Fruit fly (Drosophila melanogaster): Measurements from ENCODE around the gene CG2260.
A peak's percentile ranks its signal among the peaks of the same experiment; 100 is the strongest.

CG2260 gene

DNA sequence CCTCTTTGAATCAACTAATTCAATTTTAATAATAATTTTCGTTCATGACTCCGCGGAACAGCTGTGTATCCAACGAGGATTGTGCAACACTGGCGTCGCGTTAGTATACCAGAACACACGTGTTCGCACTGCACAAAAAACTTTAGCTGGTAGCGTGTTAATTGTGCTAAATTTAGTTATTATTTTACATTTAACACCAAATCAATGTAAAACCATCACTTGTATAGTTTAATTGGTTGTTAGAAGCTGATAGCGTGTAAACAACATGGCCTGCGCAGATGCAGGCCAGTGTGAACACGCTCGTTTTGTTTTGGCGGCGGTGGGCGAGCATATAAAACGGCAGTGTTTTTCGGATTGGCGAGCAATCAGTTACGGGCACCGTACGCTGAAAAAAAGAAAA is 36.3 kb upstream of the CG2260 start, which contains the start of the genes Traf6 and GIIIspla2 (continued):
- TF ChIP-seq nerfin-1 (tag; optimal IDR thresholded peaks at IDR 0.05) (peak; percentile 48), Sin3A (optimal IDR thresholded peaks at IDR 0.05) (peak; percentile 75), CG10462 (GFP tag; optimal IDR thresholded peaks at IDR 0.05) (no peak), CG17912 (GFP tag; optimal IDR thresholded peaks at IDR 0.05) (peak; percentile 16), gro (GFP tag; optimal IDR thresholded peaks at IDR 0.05) (peak; percentile 51), CG6813 (GFP tag; optimal IDR thresholded peaks at IDR 0.05) (no peak), Ets97D (GFP tag; optimal IDR thresholded peaks at IDR 0.05) (peak; percentile 61), CG16815 (GFP tag; optimal IDR thresholded peaks at IDR 0.05) (peak; percentile 66), dan (GFP tag; IDR thresholded peaks at IDR 0.05) (no peak), her (GFP tag; optimal IDR thresholded peaks at IDR 0.05) (peak; percentile 48), Vsx1 (GFP tag; optimal IDR thresholded peaks at IDR 0.05) (no peak), wek (GFP tag; optimal IDR thresholded peaks at IDR 0.05) (peak; percentile 52), CG12104 (GFP tag; optimal IDR thresholded peaks at IDR 0.05) (peak; percentile 60), Myb (GFP tag; optimal IDR thresholded peaks at IDR 0.05) (peak; percentile 63), bowl (GFP tag; IDR thresholded peaks at IDR 0.05) (peak; percentile 53; the same call in 1 of the 2 replicates), gcm (GFP tag; optimal IDR thresholded peaks at IDR 0.05) (peak; percentile 40), CG12769 (tag; optimal IDR thresholded peaks at IDR 0.05) (no peak), jigr1 (GFP tag; IDR thresholded peaks at IDR 0.05) (no peak), ara (GFP tag; IDR thresholded peaks at IDR 0.05) (peak; percentile 79), ash1 (GFP tag; optimal IDR thresholded peaks at IDR 0.05) (no peak), phol (tag; optimal IDR thresholded peaks at IDR 0.05) (peak; percentile 85), mam (GFP tag; optimal IDR thresholded peaks at IDR 0.05) (peak; percentile 79), Fer2 (tag; optimal IDR thresholded peaks at IDR 0.05) (peak; percentile 53), CG34422 (GFP tag; IDR thresholded peaks at IDR 0.05) (peak; percentile 73; the same call in 2 of the 3 replicates), toy (GFP tag; IDR thresholded peaks at IDR 0.05) (no peak; the same call in 1 of the 2 replicates), zfh1 (GFP tag; IDR thresholded peaks at IDR 0.05) (peak; percentile 83), CG16813 (GFP tag; IDR thresholded peaks at IDR 0.05; ENCODE audit: partially characterized antibody) (peak; percentile 44; the same call in 1 of the 3 replicates), CG3163 (GFP tag; optimal IDR thresholded peaks at IDR 0.05) (peak; percentile 16), CG15696 (tag; optimal IDR thresholded peaks at IDR 0.05) (peak; percentile 65), btn (GFP tag; optimal IDR thresholded peaks at IDR 0.05) (peak; percentile 36), BEAF-32 (GFP tag; optimal IDR thresholded peaks at IDR 0.05) (peak; percentile 43), CG12071 (GFP tag; optimal IDR thresholded peaks at IDR 0.05) (peak; percentile 31), CG30431 (GFP tag; optimal IDR thresholded peaks at IDR 0.05) (peak; percentile 67), Max (GFP tag; optimal IDR thresholded peaks at IDR 0.05) (peak; percentile 67), tin (GFP tag; optimal IDR thresholded peaks at IDR 0.05) (peak; percentile 68), prd (optimal IDR thresholded peaks at IDR 0.05) (no peak), prd (GFP tag; IDR thresholded peaks at IDR 0.05) (peak; percentile 78), abd-A (tag; optimal IDR thresholded peaks at IDR 0.05) (no peak), CG2889 (GFP tag; IDR thresholded peaks at IDR 0.05) (0 out of 3 replicates have a peak, but pooled peaks have one; percentile 42), YL-1 (GFP tag; optimal IDR thresholded peaks at IDR 0.05) (peak; percentile 19), Ada2b (GFP tag; IDR thresholded peaks at IDR 0.05) (peak; percentile 65), dm (GFP tag; optimal IDR thresholded peaks at IDR 0.05) (peak; percentile 77), ttk (GFP tag; IDR thresholded peaks at IDR 0.05) (peak; percentile 61), fu2 (GFP tag; optimal IDR thresholded peaks at IDR 0.05) (peak; percentile 78), crp (GFP tag; optimal IDR thresholded peaks at IDR 0.05) (peak; percentile 51 to 93), CG7556 (GFP tag; optimal IDR thresholded peaks at IDR 0.05) (peak; percentile 63), CG17829 (tag; optimal IDR thresholded peaks at IDR 0.05) (peak; percentile 77), Deaf1 (tag; optimal IDR thresholded peaks at IDR 0.05) (peak; percentile 77), Hsf (GFP tag; optimal IDR thresholded peaks at IDR 0.05) (peak; percentile 70), Abd-B (GFP tag; optimal IDR thresholded peaks at IDR 0.05) (peak; percentile 72), pb (GFP tag; optimal IDR thresholded peaks at IDR 0.05) (peak; percentile 50), h (optimal IDR thresholded peaks at IDR 0.05) (no peak)

Measured in whole organism, embryonic.